Worm (Caenorhabditis elegans): ENCODE results near the gene his-64.

DNA sequence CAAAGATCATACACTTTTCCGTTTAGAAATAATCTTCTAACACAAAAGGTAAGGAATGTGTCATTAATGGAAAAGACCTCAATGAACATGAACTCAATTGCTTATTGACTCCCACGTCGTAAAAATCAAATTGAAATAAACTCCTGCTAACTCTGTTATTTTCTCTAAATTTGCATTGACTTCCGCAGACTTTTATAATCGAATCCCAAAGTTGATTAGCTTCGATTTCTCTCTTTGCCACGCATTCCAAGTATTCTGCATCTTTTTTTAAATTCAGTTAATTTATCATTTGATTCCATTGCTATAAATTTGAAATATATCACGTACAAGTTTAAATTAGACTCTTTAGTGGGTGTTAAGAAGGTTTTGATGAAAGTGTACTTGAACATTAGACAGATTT, 18.2 kb upstream of the his-64 start:
- TF ChIP-seq skn-1 (tag; optimal IDR thresholded peaks at IDR 0.05) (no peak), ama-1 (optimal IDR thresholded peaks at IDR 0.05) (no peak)
